Worm (Caenorhabditis elegans) whole organism, L3 larva: ENCODE data around the gene C29F9.8.

Source experiments
- R02D3.7 ChIP-seq: fragments of 150-350 bp; optimal IDR thresholded peaks from 2 replicates; lab custom pipeline; 2014; ENCODE audit warnings: missing biosample characterization, missing genetic modification characterization
- ZK546.5 ChIP-seq: sonication (generic microtip); optimal IDR thresholded peaks from 2 replicates; lab custom pipeline; 2017; ENCODE audit warnings: missing biosample characterization, missing genetic modification characterization
- aly-2 ChIP-seq: fragments of 150-350 bp; optimal IDR thresholded peaks from 2 replicates; lab custom pipeline; 2014; ENCODE audit warnings: missing biosample characterization, missing genetic modification characterization
- ama-1 ChIP-seq: fragments of 150-350 bp; optimal IDR thresholded peaks from 2 replicates; lab custom pipeline; 2018
- ceh-16 ChIP-seq: sonication (generic microtip); optimal IDR thresholded peaks from 2 replicates; lab custom pipeline; 2017; ENCODE audit warnings: missing biosample characterization, missing genetic modification characterization
- ceh-28 ChIP-seq: fragments of 150-350 bp; optimal IDR thresholded peaks from 2 replicates; lab custom pipeline; 2014; ENCODE audit warnings: missing biosample characterization, missing genetic modification reagents, missing genetic modification characterization
- ceh-82 ChIP-seq: fragments of 150-350 bp; optimal IDR thresholded peaks from 2 replicates; lab custom pipeline; 2014; ENCODE audit warnings: missing biosample characterization, missing genetic modification characterization
- ceh-9 ChIP-seq: sonication (generic microtip); optimal IDR thresholded peaks from 2 replicates; lab custom pipeline; 2018; ENCODE audit warnings: missing biosample characterization, missing genetic modification characterization
- daf-12 ChIP-seq: fragments of 150-350 bp; optimal IDR thresholded peaks from 2 replicates; lab custom pipeline; 2014; ENCODE audit warnings: missing biosample characterization, missing genetic modification reagents, missing genetic modification characterization
- egl-27 ChIP-seq: sonication (generic microtip); optimal IDR thresholded peaks from 4 replicates; lab custom pipeline; 2017; ENCODE audit warnings: missing biosample characterization, missing genetic modification reagents, missing genetic modification characterization
- egl-5 ChIP-seq: fragments of 150-350 bp; optimal IDR thresholded peaks from 2 replicates; lab custom pipeline; 2017; ENCODE audit warnings: missing biosample characterization, missing genetic modification reagents, missing genetic modification characterization, inconsistent platforms
- elt-1 ChIP-seq: fragments of 150-350 bp; optimal IDR thresholded peaks from 2 replicates; lab custom pipeline; 2014; ENCODE audit warnings: missing biosample characterization, missing genetic modification characterization
- elt-2 ChIP-seq: sonication (generic microtip); optimal IDR thresholded peaks from 2 replicates; lab custom pipeline; 2016; ENCODE audit warnings: missing genetic modification reagents, mild to moderate bottlenecking, missing genetic modification characterization, missing compliant biosample characterization
- elt-3 ChIP-seq, 3 experiments: fragments of 150-350 bp in 1 of 3; sonication (generic microtip) in 2 of 3; optimal IDR thresholded peaks; 2 replicates in 2 of 3; 4 replicates in 1 of 3; lab custom pipeline; 2014 to 2017; ENCODE audit warnings: missing biosample characterization in 3 of 3, missing genetic modification characterization in 3 of 3
- eor-1 ChIP-seq, 2 experiments: fragments of 150-350 bp; optimal IDR thresholded peaks; 2 replicates each; lab custom pipeline; 2014 to 2018; ENCODE audit warnings: missing biosample characterization in 2 of 2, missing genetic modification characterization in 2 of 2
- fkh-10 ChIP-seq: sonication (generic microtip); optimal IDR thresholded peaks from 2 replicates; lab custom pipeline; 2017; ENCODE audit warnings: missing biosample characterization, missing genetic modification reagents, missing genetic modification characterization
- fkh-2 ChIP-seq: fragments of 150-350 bp; optimal IDR thresholded peaks from 2 replicates; lab custom pipeline; 2014; ENCODE audit warnings: missing biosample characterization, missing genetic modification reagents, missing genetic modification characterization
- fos-1 ChIP-seq: fragments of 150-350 bp; optimal IDR thresholded peaks from 2 replicates; lab custom pipeline; 2014; ENCODE audit warnings: missing biosample characterization, missing genetic modification characterization
- hmg-11 ChIP-seq: sonication (generic microtip); optimal IDR thresholded peaks from 2 replicates; lab custom pipeline; 2016; ENCODE audit warnings: missing genetic modification characterization, missing compliant biosample characterization
- jun-1 ChIP-seq: fragments of 150-350 bp; optimal IDR thresholded peaks from 2 replicates; lab custom pipeline; 2014; ENCODE audit warnings: missing biosample characterization, missing genetic modification reagents, missing genetic modification characterization
- lin-15B ChIP-seq: fragments of 150-350 bp; optimal IDR thresholded peaks from 2 replicates; lab custom pipeline; 2014; ENCODE audit warnings: missing biosample characterization, missing genetic modification characterization
- lin-39 ChIP-seq: fragments of 150-350 bp; optimal IDR thresholded peaks from 2 replicates; lab custom pipeline; 2018; ENCODE audit warnings: missing biosample characterization, missing genetic modification reagents, missing genetic modification characterization
- lsy-12 ChIP-seq: sonication (generic microtip); optimal IDR thresholded peaks from 2 replicates; lab custom pipeline; 2016; ENCODE audit warnings: mild to moderate bottlenecking, missing genetic modification characterization, missing compliant biosample characterization
- mdl-1 ChIP-seq: fragments of 150-350 bp; optimal IDR thresholded peaks from 2 replicates; lab custom pipeline; 2014; ENCODE audit warnings: missing biosample characterization, missing genetic modification characterization
- nfya-1 ChIP-seq: sonication (generic microtip); optimal IDR thresholded peaks from 2 replicates; lab custom pipeline; 2017; ENCODE audit warnings: missing genetic modification characterization, mild to moderate bottlenecking, missing compliant biosample characterization, antibody characterized with exemption, moderate library complexity; ENCODE audit not compliant: insufficient read depth
- nhr-11 ChIP-seq: fragments of 150-350 bp; optimal IDR thresholded peaks from 2 replicates; lab custom pipeline; 2014; ENCODE audit warnings: missing biosample characterization, missing genetic modification characterization
- nhr-12 ChIP-seq: fragments of 150-350 bp; optimal IDR thresholded peaks from 2 replicates; lab custom pipeline; 2014; ENCODE audit warnings: missing biosample characterization, missing genetic modification characterization
- nhr-23 ChIP-seq: fragments of 150-350 bp; optimal IDR thresholded peaks from 2 replicates; lab custom pipeline; 2014; ENCODE audit warnings: missing biosample characterization, missing genetic modification reagents, missing genetic modification characterization
- nhr-237 ChIP-seq: fragments of 150-350 bp; optimal IDR thresholded peaks from 2 replicates; lab custom pipeline; 2014; ENCODE audit warnings: missing biosample characterization, missing genetic modification characterization
- nhr-25 ChIP-seq: sonication (generic microtip); optimal IDR thresholded peaks from 2 replicates; lab custom pipeline; 2017; ENCODE audit warnings: missing biosample characterization, missing genetic modification characterization
- nhr-28 ChIP-seq: fragments of 150-350 bp; optimal IDR thresholded peaks from 2 replicates; lab custom pipeline; 2014; ENCODE audit warnings: missing biosample characterization, missing genetic modification characterization
- nhr-43 ChIP-seq: sonication (generic microtip); optimal IDR thresholded peaks from 2 replicates; lab custom pipeline; 2016; ENCODE audit warnings: mild to moderate bottlenecking, missing genetic modification characterization, missing compliant biosample characterization; ENCODE audit not compliant: poor library complexity, severe bottlenecking
- nhr-67 ChIP-seq: fragments of 150-350 bp; optimal IDR thresholded peaks from 2 replicates; lab custom pipeline; 2014; ENCODE audit warnings: missing biosample characterization, missing genetic modification characterization
- nhr-76 ChIP-seq: fragments of 150-350 bp; sonication (generic microtip); optimal IDR thresholded peaks from 5 replicates; lab custom pipeline; 2014; ENCODE audit warnings: missing biosample characterization, missing genetic modification characterization
- nhr-77 ChIP-seq: fragments of 150-350 bp; optimal IDR thresholded peaks from 2 replicates; lab custom pipeline; 2014; ENCODE audit warnings: missing biosample characterization, missing genetic modification characterization
- pha-4 ChIP-seq: fragments of 150-350 bp; optimal IDR thresholded peaks from 2 replicates; lab custom pipeline; 2014; ENCODE audit warnings: missing biosample characterization, missing genetic modification reagents, missing genetic modification characterization
- pqm-1 ChIP-seq: fragments of 150-350 bp; optimal IDR thresholded peaks from 2 replicates; lab custom pipeline; 2017; ENCODE audit warnings: missing biosample characterization, missing genetic modification characterization, inconsistent platforms
- sea-2 ChIP-seq: fragments of 150-350 bp; sonication (generic microtip); optimal IDR thresholded peaks from 4 replicates; lab custom pipeline; 2014; ENCODE audit warnings: missing biosample characterization, missing genetic modification reagents, missing genetic modification characterization
- skn-1 ChIP-seq: fragments of 150-350 bp; optimal IDR thresholded peaks from 2 replicates; lab custom pipeline; 2014; ENCODE audit warnings: missing biosample characterization, missing genetic modification characterization
- snpc-4 ChIP-seq: fragments of 150-350 bp; optimal IDR thresholded peaks from 2 replicates; lab custom pipeline; 2014; ENCODE audit warnings: missing biosample characterization, missing genetic modification characterization
- tbx-2 ChIP-seq: sonication (generic microtip); optimal IDR thresholded peaks from 2 replicates; lab custom pipeline; 2016; ENCODE audit warnings: mild to moderate bottlenecking, missing genetic modification characterization, missing compliant biosample characterization
- unc-39 ChIP-seq: sonication (generic microtip); optimal IDR thresholded peaks from 4 replicates; lab custom pipeline; 2017; ENCODE audit warnings: missing biosample characterization, missing genetic modification characterization
- unc-62 ChIP-seq: fragments of 150-350 bp; sonication (generic microtip); optimal IDR thresholded peaks from 4 replicates; lab custom pipeline; 2014; ENCODE audit warnings: missing biosample characterization, missing genetic modification reagents, missing genetic modification characterization
- zag-1 ChIP-seq: fragments of 150-350 bp; optimal IDR thresholded peaks from 2 replicates; lab custom pipeline; 2014; ENCODE audit warnings: missing biosample characterization, missing genetic modification characterization
- ztf-11 ChIP-seq: fragments of 150-350 bp; optimal IDR thresholded peaks from 2 replicates; lab custom pipeline; 2014; ENCODE audit warnings: missing biosample characterization, missing genetic modification characterization
- ztf-4 ChIP-seq: fragments of 150-350 bp; optimal IDR thresholded peaks from 2 replicates; lab custom pipeline; 2014; ENCODE audit warnings: missing biosample characterization, missing genetic modification characterization

The C29F9.8 gene

ce11 chrIII:94759-95330 is 2.1 kb downstream of the C29F9.8 start, which contains the start of gene pat-4 (continued):
- TF ChIP-seq mdl-1 (tag; lab: Kevin White, UChicago) (no peak), fkh-2 (tag; lab: Kevin White, UChicago) (no peak), lin-15B (no peak), egl-27 (no peak), daf-12 (tag; lab: Kevin White, UChicago) (no peak)

ce11 chrIII:92247-92646 is 4.7 kb downstream of the C29F9.8 start:
- TF ChIP-seq nhr-43 (no peak), unc-62 (no peak), elt-3 (tag; optimal IDR thresholded peaks at IDR 0.05; lab: Kevin White, UChicago) (no peak), egl-5 (tag; lab: Kevin White, UChicago) (no peak), ceh-82 (tag; lab: Kevin White, UChicago) (no peak), hmg-11 (tag; lab: Kevin White, UChicago) (no peak), nhr-28 (tag; lab: Kevin White, UChicago) (no peak), fos-1 (tag; lab: Kevin White, UChicago) (no peak), ceh-9 (tag; lab: Kevin White, UChicago) (no peak), unc-39 (tag; lab: Kevin White, UChicago) (no peak), daf-12 (tag; lab: Kevin White, UChicago) (no peak), elt-1 (tag; lab: Kevin White, UChicago) (no peak), nhr-67 (tag; lab: Kevin White, UChicago) (no peak), pha-4 (tag; lab: Kevin White, UChicago) (no peak), pqm-1 (tag; lab: Kevin White, UChicago) (no peak), ztf-4 (tag; lab: Kevin White, UChicago) (no peak), ztf-11 (tag; lab: Kevin White, UChicago) (no peak)

ce11 chrIII:89155-89554 is 7.8 kb downstream of the C29F9.8 start:
- peak; percentile 48 for TF ChIP-seq nfya-1 (tag; lab: Kevin White, UChicago)
- peak; percentile 37 for TF ChIP-seq aly-2
- no peak for TF ChIP-seq fkh-2 (tag; lab: Kevin White, UChicago)
- TF ChIP-seq fkh-10 (GFP tag; lab: Kevin White, UChicago), result no peak
- peak; percentile 40 for TF ChIP-seq nhr-43
- peak; percentile 75 for TF ChIP-seq skn-1 (tag; lab: Kevin White, UChicago)
- no peak for TF ChIP-seq ZK546.5 (tag; lab: Kevin White, UChicago)
- no peak for TF ChIP-seq nhr-237
- TF ChIP-seq elt-3 (tag; optimal IDR thresholded peaks at IDR 0.05; lab: Kevin White, UChicago), result no peak
- no peak for TF ChIP-seq egl-5 (tag; lab: Kevin White, UChicago)
- no peak for TF ChIP-seq ceh-9 (tag; lab: Kevin White, UChicago)
- TF ChIP-seq pha-4 (tag; lab: Kevin White, UChicago), result peak; percentile 54
- TF ChIP-seq lin-39 (tag; lab: Kevin White, UChicago), result peak; percentile 18
- TF ChIP-seq lsy-12 (tag; lab: Kevin White, UChicago), result peak; percentile 55
- TF ChIP-seq snpc-4 (tag; lab: Kevin White, UChicago), result no peak
- TF ChIP-seq ceh-16, result no peak
- TF ChIP-seq R02D3.7 (tag; lab: Kevin White, UChicago), result peak; percentile 63
- no peak for TF ChIP-seq daf-12 (tag; lab: Kevin White, UChicago)
- TF ChIP-seq nhr-11 (tag; lab: Kevin White, UChicago), result no peak
- TF ChIP-seq tbx-2 (tag; lab: Kevin White, UChicago), result peak; percentile 37
- TF ChIP-seq jun-1 (tag; lab: Kevin White, UChicago), result peak; percentile 15
- TF ChIP-seq nhr-77 (tag; lab: Kevin White, UChicago), result no peak
- no peak for TF ChIP-seq nhr-12
- TF ChIP-seq nhr-23, result peak; percentile 6
- no peak for TF ChIP-seq ceh-82 (tag; lab: Kevin White, UChicago)
- TF ChIP-seq unc-39 (tag; lab: Kevin White, UChicago), result no peak
- TF ChIP-seq nhr-28 (tag; lab: Kevin White, UChicago), result no peak
- no peak for TF ChIP-seq hmg-11 (tag; lab: Kevin White, UChicago)
- TF ChIP-seq lin-15B, result peak; percentile 11
- no peak for TF ChIP-seq unc-62
- TF ChIP-seq ztf-4 (tag; lab: Kevin White, UChicago), result peak; percentile 28
- no peak for TF ChIP-seq zag-1 (tag; lab: Kevin White, UChicago)
- TF ChIP-seq mdl-1 (tag; lab: Kevin White, UChicago), result no peak
- TF ChIP-seq elt-2 (tag; lab: Kevin White, UChicago), result peak; percentile 48
- TF ChIP-seq nhr-67 (tag; lab: Kevin White, UChicago), result no peak
- no peak for TF ChIP-seq egl-27
- TF ChIP-seq nhr-76, result no peak
- TF ChIP-seq ceh-28 (tag; lab: Kevin White, UChicago), result peak; percentile 30
- TF ChIP-seq ztf-11 (tag; lab: Kevin White, UChicago), result no peak
- no peak for TF ChIP-seq sea-2 (GFP tag; lab: Kevin White, UChicago)
- peak; percentile 14 for TF ChIP-seq nhr-25 (tag; lab: Kevin White, UChicago)
- TF ChIP-seq fos-1 (tag; lab: Kevin White, UChicago), result no peak
- TF ChIP-seq eor-1 (tag; optimal IDR thresholded peaks at IDR 0.05; lab: Kevin White, UChicago), result no peak
- no peak for TF ChIP-seq elt-1 (tag; lab: Kevin White, UChicago)
- TF ChIP-seq ama-1 (lab: Kevin White, UChicago), result peak; percentile 74
